Comparison of ENCODE assay signal across 2 fruit fly cellular contexts in genomic region chr2L:15061368-15061767, dm6.
A peak's percentile ranks its signal among the peaks of the same experiment; 100 is the strongest.
TF ChIP-seq lines count a peak whose summit lies in the region.

TSS of gene solo (plus strand) at chr2L:15061656.
TSS of gene vas (plus strand) at chr2L:15061656.

TF ChIP-seq in whole organism, embryonic, 481 proteins besides CTCF, POLR2A, EP300 and RAD21 (continued from another document and continues in another):
- TF ChIP-seq CG31388 (GFP tag; optimal IDR thresholded peaks at IDR 0.05; lab: Kevin White, UChicago) (no peak), CG10431 (GFP tag; optimal IDR thresholded peaks at IDR 0.05; lab: Kevin White, UChicago) (peak; percentile 19), CG1233 (GFP tag; optimal IDR thresholded peaks at IDR 0.05; lab: Kevin White, UChicago) (peak; percentile 20), Oaz (GFP tag; IDR thresholded peaks at IDR 0.05; lab: Robert Waterston, UW) (0 out of 2 replicates have a peak, but pooled peaks have one; percentile 38), tgo (GFP tag; IDR thresholded peaks at IDR 0.05; lab: Robert Waterston, UW) (no peak), CG12155 (GFP tag; optimal IDR thresholded peaks at IDR 0.05; lab: Kevin White, UChicago) (peak; percentile 18), pzg (GFP tag; optimal IDR thresholded peaks at IDR 0.05; lab: Kevin White, UChicago) (peak; percentile 54), ash1 (GFP tag; optimal IDR thresholded peaks at IDR 0.05; lab: Kevin White, UChicago) (no peak), al (GFP tag; IDR thresholded peaks at IDR 0.05; lab: Robert Waterston, UW) (no peak), hth (optimal IDR thresholded peaks at IDR 0.05; lab: Kevin White, UChicago) (no peak), Neu2 (GFP tag; optimal IDR thresholded peaks at IDR 0.05; lab: Kevin White, UChicago; ENCODE audit: borderline replicate concordance) (no peak), CG9797 (GFP tag; optimal IDR thresholded peaks at IDR 0.05; lab: Kevin White, UChicago) (no peak), CG7839 (tag; optimal IDR thresholded peaks at IDR 0.05; lab: Kevin White, UChicago) (peak; percentile 62), CG8388 (GFP tag; optimal IDR thresholded peaks at IDR 0.05; lab: Kevin White, UChicago) (peak; percentile 34), dysf (GFP tag; IDR thresholded peaks at IDR 0.05; lab: Robert Waterston, UW) (peak; percentile 47; the same call in 2 of the 3 replicates), CG14710 (tag; optimal IDR thresholded peaks at IDR 0.05; lab: Kevin White, UChicago) (peak; percentile 56), CG16863 (GFP tag; optimal IDR thresholded peaks at IDR 0.05; lab: Kevin White, UChicago) (no peak), otp (GFP tag; IDR thresholded peaks at IDR 0.05; lab: Robert Waterston, UW) (no peak), sd (tag; optimal IDR thresholded peaks at IDR 0.05; lab: Kevin White, UChicago) (peak; percentile 37), CG11093 (GFP tag; IDR thresholded peaks at IDR 0.05; lab: Robert Waterston, UW) (no peak), CG4730 (GFP tag; IDR thresholded peaks at IDR 0.05; lab: Robert Waterston, UW) (0 out of 2 replicates have a peak, but pooled peaks have one; percentile 12), repo (GFP tag; optimal IDR thresholded peaks at IDR 0.05; lab: Kevin White, UChicago) (no peak), CG11398 (GFP tag; optimal IDR thresholded peaks at IDR 0.05; lab: Kevin White, UChicago) (no peak), CG4328 (GFP tag; optimal IDR thresholded peaks at IDR 0.05; lab: Kevin White, UChicago) (peak; percentile 14), dimm (GFP tag; IDR thresholded peaks at IDR 0.05; lab: Robert Waterston, UW) (no peak), Atf6 (GFP tag; IDR thresholded peaks at IDR 0.05; lab: Robert Waterston, UW) (no peak), CG7372 (GFP tag; IDR thresholded peaks at IDR 0.05; lab: Robert Waterston, UW) (no peak), CG12236 (GFP tag; optimal IDR thresholded peaks at IDR 0.05; lab: Kevin White, UChicago) (no peak), mirr (GFP tag; optimal IDR thresholded peaks at IDR 0.05; lab: Kevin White, UChicago) (no peak), HLH4C (GFP tag; IDR thresholded peaks at IDR 0.05; lab: Robert Waterston, UW; ENCODE audit: partially characterized antibody) (peak; percentile 46; the same call in 1 of the 3 replicates), nau (GFP tag; optimal IDR thresholded peaks at IDR 0.05; lab: Kevin White, UChicago) (no peak), ase (GFP tag; IDR thresholded peaks at IDR 0.05; lab: Robert Waterston, UW) (no peak), so (GFP tag; IDR thresholded peaks at IDR 0.05; lab: Robert Waterston, UW) (no peak), Drgx (GFP tag; IDR thresholded peaks at IDR 0.05; lab: Robert Waterston, UW) (0 out of 2 replicates have a peak, but pooled peaks have one; percentile 20), D19B (GFP tag; optimal IDR thresholded peaks at IDR 0.05; lab: Kevin White, UChicago) (no peak), CG4854 (GFP tag; optimal IDR thresholded peaks at IDR 0.05; lab: Kevin White, UChicago) (peak; percentile 24), sna (GFP tag; IDR thresholded peaks at IDR 0.05; lab: Robert Waterston, UW; ENCODE audit: partially characterized antibody) (peak; percentile 48; the same call in 1 of the 2 replicates), GATAe (GFP tag; conservative IDR thresholded peaks at IDR 0.05; lab: Robert Waterston, UW) (no peak), CG11723 (GFP tag; optimal IDR thresholded peaks at IDR 0.05; lab: Kevin White, UChicago) (no peak), p53 (GFP tag; optimal IDR thresholded peaks at IDR 0.05; lab: Kevin White, UChicago) (no peak), CG17802 (tag; optimal IDR thresholded peaks at IDR 0.05; lab: Kevin White, UChicago) (peak; percentile 93), chinmo (GFP tag; IDR thresholded peaks at IDR 0.05; lab: Robert Waterston, UW; ENCODE audit: partially characterized antibody) (0 out of 4 replicates have a peak, but pooled peaks have one; percentile 9), esg (GFP tag; conservative IDR thresholded peaks at IDR 0.05; lab: Robert Waterston, UW) (peak; percentile 48), MBD-R2 (GFP tag; IDR thresholded peaks at IDR 0.05; lab: Robert Waterston, UW) (peak; percentile 48), ac (GFP tag; optimal IDR thresholded peaks at IDR 0.05; lab: Kevin White, UChicago) (no peak), Opbp (GFP tag; IDR thresholded peaks at IDR 0.05; lab: Robert Waterston, UW; ENCODE audit: partially characterized antibody) (peak; percentile 54; the same call in 1 of the 3 replicates), Lim3 (GFP tag; IDR thresholded peaks at IDR 0.05; lab: Robert Waterston, UW) (no peak), gro (GFP tag; optimal IDR thresholded peaks at IDR 0.05; lab: Kevin White, UChicago) (no peak), CG17359 (tag; optimal IDR thresholded peaks at IDR 0.05; lab: Kevin White, UChicago) (peak; percentile 51), ttk (GFP tag; IDR thresholded peaks at IDR 0.05; lab: Robert Waterston, UW) (no peak; the same call in 1 of the 2 replicates), CG10321 (GFP tag; IDR thresholded peaks at IDR 0.05; lab: Robert Waterston, UW) (no peak), CG7745 (tag; optimal IDR thresholded peaks at IDR 0.05; lab: Kevin White, UChicago) (no peak), Dbx (GFP tag; IDR thresholded peaks at IDR 0.05; lab: Robert Waterston, UW) (peak; percentile 65; the same call in 2 of the 3 replicates), CG18262 (tag; optimal IDR thresholded peaks at IDR 0.05; lab: Kevin White, UChicago) (peak; percentile 59), scrt (GFP tag; optimal IDR thresholded peaks at IDR 0.05; lab: Kevin White, UChicago) (peak; percentile 19), H15 (GFP tag; IDR thresholded peaks at IDR 0.05; lab: Robert Waterston, UW) (no peak), tio (GFP tag; optimal IDR thresholded peaks at IDR 0.05; lab: Kevin White, UChicago) (peak; percentile 12), Side (GFP tag; optimal IDR thresholded peaks at IDR 0.05; lab: Kevin White, UChicago) (no peak), pnt (GFP tag; optimal IDR thresholded peaks at IDR 0.05; lab: Kevin White, UChicago) (no peak), aop (GFP tag; IDR thresholded peaks at IDR 0.05; lab: Robert Waterston, UW) (no peak), CG2120 (GFP tag; optimal IDR thresholded peaks at IDR 0.05; lab: Kevin White, UChicago) (peak; percentile 65), Oli (tag; optimal IDR thresholded peaks at IDR 0.05; lab: Kevin White, UChicago) (peak; percentile 50), CG11504 (tag; optimal IDR thresholded peaks at IDR 0.05; lab: Kevin White, UChicago) (peak; percentile 70), wek (GFP tag; optimal IDR thresholded peaks at IDR 0.05; lab: Kevin White, UChicago) (no peak), CG31224 (GFP tag; IDR thresholded peaks at IDR 0.05; lab: Robert Waterston, UW) (no peak)

TF ChIP-seq in whole organism, prepupa, 60 proteins besides CTCF, POLR2A, EP300 and RAD21 (continued from another document):
- 0 out of 3 replicates have a peak, but pooled peaks have one; percentile 51 for TF ChIP-seq CG6163 (GFP tag; IDR thresholded peaks at IDR 0.05; lab: Robert Waterston, UW)
